Worm (Caenorhabditis elegans) whole organism, L4 larva: ENCODE measurements around the gene Y26G10.5.

ENCODE experiments used
- D1046.2 ChIP-seq: fragments of 200-800 bp; sonication (Bioruptor generic); IDR thresholded peaks from 2 replicates; pipeline ENCODE4 v1.3.6; 2022; ENCODE audit warnings: missing genetic modification characterization, missing compliant biosample characterization
- F10B5.3 ChIP-seq: sonication (generic microtip); optimal IDR thresholded peaks from 2 replicates; lab custom pipeline; 2016; ENCODE audit warnings: mild to moderate bottlenecking, missing genetic modification characterization, missing compliant biosample characterization
- F49E8.2 ChIP-seq: sonication (generic microtip); optimal IDR thresholded peaks from 2 replicates; lab custom pipeline; 2016; ENCODE audit warnings: missing compliant biosample characterization, mild to moderate bottlenecking, missing genetic modification characterization, borderline replicate concordance
- R02D3.7 ChIP-seq: fragments of 150-350 bp; sonication (generic microtip); optimal IDR thresholded peaks from 3 replicates; lab custom pipeline; 2014; ENCODE audit warnings: missing biosample characterization, missing genetic modification characterization
- T26A8.4 ChIP-seq: fragments of 200-800 bp; sonication (Bioruptor generic); IDR thresholded peaks from 2 replicates; pipeline ENCODE4 v1.3.6; 2022; ENCODE audit warnings: missing genetic modification characterization, missing compliant biosample characterization
- Y105C5A.15 ChIP-seq: fragments of 200-800 bp; sonication (Bioruptor generic); IDR thresholded peaks from 2 replicates; pipeline ENCODE4 v1.3.6; 2022; ENCODE audit warnings: missing genetic modification characterization, missing compliant biosample characterization
- Y75B8A.6 ChIP-seq: fragments of 200-800 bp; sonication (Bioruptor generic); IDR thresholded peaks from 2 replicates; pipeline ENCODE4 v1.3.6; 2022; ENCODE audit warnings: missing genetic modification reagents, missing genetic modification characterization, missing compliant biosample characterization
- ceh-28 ChIP-seq: fragments of 150-350 bp; optimal IDR thresholded peaks from 2 replicates; lab custom pipeline; 2014; ENCODE audit warnings: missing biosample characterization, missing genetic modification reagents, missing genetic modification characterization
- ceh-32 ChIP-seq: sonication (generic microtip); optimal IDR thresholded peaks from 2 replicates; lab custom pipeline; 2016; ENCODE audit warnings: mild to moderate bottlenecking, missing genetic modification characterization, missing compliant biosample characterization; ENCODE audit not compliant: poor library complexity
- ceh-62 ChIP-seq: sonication (generic microtip); optimal IDR thresholded peaks from 2 replicates; lab custom pipeline; 2017; ENCODE audit warnings: missing biosample characterization, missing genetic modification characterization
- ceh-82 ChIP-seq: sonication (generic microtip); optimal IDR thresholded peaks from 2 replicates; lab custom pipeline; 2017; ENCODE audit warnings: missing biosample characterization, missing genetic modification characterization
- cey-2 ChIP-seq: sonication (generic microtip); optimal IDR thresholded peaks from 3 replicates; lab custom pipeline; 2017; ENCODE audit warnings: missing genetic modification characterization, mild to moderate bottlenecking, missing compliant biosample characterization, antibody characterized with exemption, borderline replicate concordance; ENCODE audit not compliant: insufficient read depth
- daf-16 ChIP-seq, 3 experiments: sonication (generic microtip); optimal IDR thresholded peaks; 2 replicates each; lab custom pipeline; 2016 to 2017; ENCODE audit warnings: missing genetic modification characterization in 3 of 3, missing genetic modification reagents in 3 of 3, mild to moderate bottlenecking in 2 of 3, missing compliant biosample characterization in 2 of 3, missing biosample characterization in 1 of 3, moderate library complexity in 1 of 3
- daf-8 ChIP-seq: fragments of 200-800 bp; sonication (Bioruptor generic); IDR thresholded peaks from 2 replicates; pipeline ENCODE4 v1.3.6; 2022; ENCODE audit warnings: missing genetic modification characterization, missing compliant biosample characterization
- dmd-6 ChIP-seq: fragments of 200-800 bp; sonication (Bioruptor generic); IDR thresholded peaks from 2 replicates; pipeline ENCODE4 v1.3.6; 2022; ENCODE audit warnings: missing genetic modification reagents, missing genetic modification characterization, missing compliant biosample characterization
- dmd-9 ChIP-seq: fragments of 200-800 bp; sonication (Bioruptor generic); IDR thresholded peaks from 2 replicates; pipeline ENCODE4 v1.3.6; 2022; ENCODE audit warnings: missing genetic modification reagents, missing genetic modification characterization, missing compliant biosample characterization
- duxl-1 ChIP-seq: sonication (generic microtip); optimal IDR thresholded peaks from 2 replicates; lab custom pipeline; 2016; ENCODE audit warnings: mild to moderate bottlenecking, missing genetic modification characterization, moderate library complexity, missing compliant biosample characterization; ENCODE audit not compliant: poor library complexity
- egl-43 ChIP-seq: fragments of 200-800 bp; sonication (Bioruptor generic); IDR thresholded peaks from 2 replicates; pipeline ENCODE4 v1.3.6; 2022; ENCODE audit warnings: missing genetic modification reagents, missing genetic modification characterization, missing compliant biosample characterization
- fkh-10 ChIP-seq: fragments of 150-350 bp; optimal IDR thresholded peaks from 2 replicates; lab custom pipeline; 2014; ENCODE audit warnings: missing biosample characterization, missing genetic modification reagents, missing genetic modification characterization
- fos-1 ChIP-seq: fragments of 150-350 bp; optimal IDR thresholded peaks from 2 replicates; lab custom pipeline; 2014; ENCODE audit warnings: missing biosample characterization, missing genetic modification characterization
- hif-1 ChIP-seq, 2 experiments: sonication (generic microtip); optimal IDR thresholded peaks; 2 replicates each; lab custom pipeline; 2016 to 2017; ENCODE audit warnings: missing compliant biosample characterization in 2 of 2, missing genetic modification characterization in 2 of 2, missing genetic modification reagents in 2 of 2, missing genotype in 2 of 2, mild to moderate bottlenecking in 1 of 2
- hmg-1.1 ChIP-seq: fragments of 200-800 bp; sonication (Bioruptor generic); IDR thresholded peaks from 2 replicates; pipeline ENCODE4 v1.3.6; 2022; ENCODE audit warnings: missing genetic modification reagents, missing genetic modification characterization, missing compliant biosample characterization
- jun-1 ChIP-seq: fragments of 150-350 bp; optimal IDR thresholded peaks from 2 replicates; lab custom pipeline; 2014; ENCODE audit warnings: missing biosample characterization, missing genetic modification reagents, missing genetic modification characterization
- lir-3 ChIP-seq: sonication (generic microtip); optimal IDR thresholded peaks from 2 replicates; lab custom pipeline; 2016; ENCODE audit warnings: mild to moderate bottlenecking, missing genetic modification characterization, missing compliant biosample characterization
- madf-9 ChIP-seq: fragments of 200-800 bp; sonication (Bioruptor generic); conservative IDR thresholded peaks from 2 replicates; pipeline ENCODE4 v1.3.6; 2022; ENCODE audit warnings: missing genetic modification reagents, missing genetic modification characterization, missing compliant biosample characterization
- mep-1 ChIP-seq: fragments of 150-350 bp; sonication (generic microtip); optimal IDR thresholded peaks from 3 replicates; lab custom pipeline; 2014; ENCODE audit warnings: missing biosample characterization, missing genetic modification characterization
- mes-2 ChIP-seq: sonication (generic microtip); optimal IDR thresholded peaks from 2 replicates; lab custom pipeline; 2016; ENCODE audit warnings: missing genotype, mild to moderate bottlenecking, missing genetic modification characterization, missing compliant biosample characterization; ENCODE audit not compliant: poor library complexity, severe bottlenecking
- mxl-2 ChIP-seq: fragments of 200-800 bp; sonication (Bioruptor generic); conservative IDR thresholded peaks from 2 replicates; pipeline ENCODE4 v1.3.6; 2022; ENCODE audit warnings: missing genetic modification reagents, missing genetic modification characterization, missing compliant biosample characterization
- mxl-3 ChIP-seq: fragments of 200-800 bp; sonication (Bioruptor generic); optimal IDR thresholded peaks from 2 replicates; lab custom pipeline; 2018; ENCODE audit warnings: mild to moderate bottlenecking, missing genetic modification characterization, missing compliant biosample characterization
- nhr-111 ChIP-seq: fragments of 200-800 bp; sonication (Bioruptor generic); optimal IDR thresholded peaks from 2 replicates; lab custom pipeline; 2018; ENCODE audit warnings: mild to moderate bottlenecking, missing genetic modification characterization, missing compliant biosample characterization
- nhr-237 ChIP-seq: sonication (generic microtip); optimal IDR thresholded peaks from 2 replicates; lab custom pipeline; 2017; ENCODE audit warnings: missing biosample characterization, missing genetic modification characterization
- nhr-28 ChIP-seq: fragments of 150-350 bp; optimal IDR thresholded peaks from 2 replicates; lab custom pipeline; 2014; ENCODE audit warnings: missing biosample characterization, missing genetic modification characterization
- nhr-42 ChIP-seq: fragments of 200-800 bp; sonication (Bioruptor generic); IDR thresholded peaks from 2 replicates; pipeline ENCODE4 v1.3.6; 2022; ENCODE audit warnings: missing genetic modification characterization, missing compliant biosample characterization
- nhr-48 ChIP-seq: sonication (generic microtip); optimal IDR thresholded peaks from 2 replicates; lab custom pipeline; 2016; ENCODE audit warnings: mild to moderate bottlenecking, missing genetic modification characterization, missing compliant biosample characterization
- nhr-76 ChIP-seq: fragments of 150-350 bp; optimal IDR thresholded peaks from 2 replicates; lab custom pipeline; 2014; ENCODE audit warnings: missing biosample characterization, missing genetic modification characterization
- nhr-77 ChIP-seq: fragments of 150-350 bp; optimal IDR thresholded peaks from 2 replicates; lab custom pipeline; 2014; ENCODE audit warnings: missing biosample characterization, missing genetic modification characterization
- php-3 ChIP-seq: fragments of 200-800 bp; sonication (Bioruptor generic); IDR thresholded peaks from 2 replicates; pipeline ENCODE4 v1.3.6; 2022; ENCODE audit warnings: missing genetic modification reagents, missing genetic modification characterization, missing compliant biosample characterization
- pqm-1 ChIP-seq: sonication (generic microtip); optimal IDR thresholded peaks from 2 replicates; lab custom pipeline; 2017; ENCODE audit warnings: missing biosample characterization, missing genetic modification characterization
- rbr-2 ChIP-seq: sonication (generic microtip); optimal IDR thresholded peaks from 2 replicates; lab custom pipeline; 2016; ENCODE audit warnings: missing genotype, missing genetic modification characterization, missing compliant biosample characterization
- saeg-2 ChIP-seq: fragments of 200-800 bp; sonication (Bioruptor generic); IDR thresholded peaks from 2 replicates; pipeline ENCODE4 v1.3.6; 2022; ENCODE audit warnings: missing genetic modification reagents, missing genetic modification characterization, missing compliant biosample characterization
- snpc-4 ChIP-seq: fragments of 150-350 bp; optimal IDR thresholded peaks from 2 replicates; lab custom pipeline; 2014; ENCODE audit warnings: missing biosample characterization, missing genetic modification characterization
- spr-1 ChIP-seq: sonication (generic microtip); optimal IDR thresholded peaks from 2 replicates; lab custom pipeline; 2016; ENCODE audit warnings: mild to moderate bottlenecking, missing genetic modification characterization, missing compliant biosample characterization
- spr-3 ChIP-seq: fragments of 200-800 bp; sonication (Bioruptor generic); optimal IDR thresholded peaks from 2 replicates; lab custom pipeline; 2018; ENCODE audit warnings: mild to moderate bottlenecking, missing genetic modification characterization, missing compliant biosample characterization
- tra-1 ChIP-seq: fragments of 200-800 bp; sonication (Bioruptor generic); IDR thresholded peaks from 2 replicates; pipeline ENCODE4 v1.3.6; 2022; ENCODE audit warnings: missing genetic modification reagents, missing genetic modification characterization, missing compliant biosample characterization
- unc-130 ChIP-seq: sonication (generic microtip); optimal IDR thresholded peaks from 2 replicates; lab custom pipeline; 2016; ENCODE audit warnings: missing genetic modification reagents, missing genetic modification characterization, missing compliant biosample characterization
- zfp-3 ChIP-seq: fragments of 200-800 bp; sonication (Bioruptor generic); conservative IDR thresholded peaks from 2 replicates; pipeline ENCODE4 v1.3.6; 2022; ENCODE audit warnings: missing genetic modification reagents, missing genetic modification characterization, missing compliant biosample characterization

Y26G10.5 gene

DNA sequence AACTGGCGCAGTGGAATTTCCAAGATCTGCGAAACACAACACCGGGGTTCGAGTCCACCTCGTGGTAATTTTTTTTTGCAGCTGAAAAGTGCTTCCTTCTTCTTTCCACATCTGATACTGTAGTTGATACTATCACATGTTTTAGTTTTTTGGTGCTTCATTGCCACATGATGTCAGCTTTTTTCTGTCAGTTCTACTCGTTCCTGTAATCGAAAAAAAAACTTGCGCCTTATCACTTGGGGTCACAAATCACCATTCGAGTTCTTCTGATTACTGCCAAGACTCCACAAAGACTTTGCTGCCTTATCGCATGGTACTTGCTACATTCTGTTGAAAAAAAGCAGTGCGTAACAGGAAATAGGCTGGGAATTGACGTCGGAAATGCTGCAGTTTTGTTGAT, 21.1 kb upstream of the Y26G10.5 start (continued):
- TF ChIP-seq R02D3.7 (no peak), zfp-3 (GFP tag; lab: Robert Waterston, UW) (no peak), spr-1 (tag; lab: Kevin White, UChicago) (no peak), nhr-111 (GFP tag; lab: Kevin White, UChicago) (no peak)

DNA sequence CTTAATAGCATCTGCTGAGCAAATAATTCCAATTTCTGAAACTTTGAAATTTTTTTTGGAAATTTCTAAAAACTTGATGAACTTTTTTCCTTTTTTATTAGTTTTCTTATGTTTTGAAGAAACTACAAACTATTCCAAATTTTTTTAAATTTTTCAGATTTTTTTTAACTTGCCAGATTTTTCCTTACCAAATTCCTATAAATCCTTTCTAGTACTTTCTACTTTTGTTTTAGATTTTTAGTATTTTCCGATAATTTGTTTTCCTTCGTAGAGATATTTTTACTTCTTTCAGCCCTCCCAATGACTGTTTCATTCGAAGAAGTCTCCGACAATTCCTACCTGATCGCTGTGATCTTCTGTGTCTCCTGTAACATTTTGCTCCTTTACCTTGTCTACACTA, 18.0 kb upstream of the Y26G10.5 start, which contains the start of gene str-77:
Gene str-77, plus strand, starts transcription at position 301 of the 400 bp plus-strand sequence.
- no peak for TF ChIP-seq snpc-4 (tag; lab: Kevin White, UChicago)
- no peak for TF ChIP-seq nhr-76 (tag; lab: Kevin White, UChicago)
- TF ChIP-seq daf-8: no peak
- TF ChIP-seq tra-1 (GFP tag; lab: Robert Waterston, UW): no peak
- no peak for TF ChIP-seq duxl-1 (tag; lab: Kevin White, UChicago)
- TF ChIP-seq D1046.2: no peak
- TF ChIP-seq lir-3 (tag; lab: Kevin White, UChicago): no peak

DNA sequence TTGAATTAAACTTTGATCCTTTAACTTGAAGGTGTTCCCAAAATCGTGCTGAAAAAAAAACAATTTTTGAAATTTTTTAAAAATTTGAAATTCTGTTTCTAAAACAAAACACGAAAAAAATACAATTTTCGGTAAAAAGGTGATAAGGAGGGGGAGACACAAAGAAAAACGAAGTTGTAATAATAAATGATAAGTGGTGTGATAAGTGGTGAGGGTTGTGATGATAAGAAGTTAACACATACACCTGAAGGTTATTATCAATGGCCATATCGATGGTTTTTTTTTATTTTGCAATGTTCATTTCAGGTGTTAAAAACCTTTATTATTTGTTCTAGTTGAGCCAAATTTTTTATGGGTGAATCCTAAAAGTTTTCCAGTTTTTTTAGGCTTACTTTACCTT, 13.7 kb upstream of the Y26G10.5 start, which contains the start of gene twk-33:
Gene twk-33, minus strand, starts transcription at position 48 of the 400 bp plus-strand sequence.
- TF ChIP-seq ceh-28 (no peak), dmd-6 (peak; percentile 83), nhr-77 (tag; lab: Kevin White, UChicago) (peak; percentile 44), mes-2 (tag; lab: Kevin White, UChicago) (no peak), cey-2 (tag; lab: Kevin White, UChicago) (peak; percentile 14), nhr-28 (tag; lab: Kevin White, UChicago) (peak; percentile 91), ceh-62 (tag; lab: Kevin White, UChicago) (no peak), mep-1 (tag; lab: Kevin White, UChicago) (no peak), Y75B8A.6 (GFP tag; lab: Robert Waterston, UW) (no peak), unc-130 (GFP tag; lab: Kevin White, UChicago) (no peak), Y105C5A.15 (no peak), pqm-1 (tag; lab: Kevin White, UChicago) (peak; percentile 99), spr-3 (no peak), fkh-10 (GFP tag; lab: Kevin White, UChicago) (no peak), duxl-1 (tag; lab: Kevin White, UChicago) (no peak), saeg-2 (no peak), dmd-9 (no peak), fos-1 (tag; lab: Kevin White, UChicago) (no peak), nhr-48 (no peak), mxl-3 (no peak), nhr-76 (tag; lab: Kevin White, UChicago) (no peak), madf-9 (no peak), rbr-2 (no peak), nhr-237 (no peak), egl-43 (GFP tag; lab: Robert Waterston, UW) (no peak), nhr-42 (no peak), ceh-32 (no peak), hmg-1.1 (GFP tag; lab: Robert Waterston, UW) (no peak), zfp-3 (GFP tag; lab: Robert Waterston, UW) (no peak), F10B5.3 (tag; lab: Kevin White, UChicago) (no peak), tra-1 (GFP tag; lab: Robert Waterston, UW) (peak; percentile 68; the same call in 1 of the 2 replicates), daf-16 (GFP tag; optimal IDR thresholded peaks at IDR 0.05; lab: Kevin White, UChicago) (no peak), daf-16 (tag; optimal IDR thresholded peaks at IDR 0.05; lab: Kevin White, UChicago) (peak; percentile 63), jun-1 (tag; lab: Kevin White, UChicago) (no peak), mxl-2 (GFP tag; lab: Robert Waterston, UW) (no peak), hif-1 (tag; optimal IDR thresholded peaks at IDR 0.05; lab: Kevin White, UChicago) (no peak), spr-1 (tag; lab: Kevin White, UChicago) (no peak), ceh-82 (tag; lab: Kevin White, UChicago) (no peak), php-3 (peak; percentile 61; the same call in 1 of the 2 replicates), F49E8.2 (tag; lab: Kevin White, UChicago) (no peak), T26A8.4 (GFP tag; lab: Robert Waterston, UW) (no peak), daf-8 (no peak)
